Fruit fly (Drosophila melanogaster): ENCODE results near the gene CG12496.

DNA sequence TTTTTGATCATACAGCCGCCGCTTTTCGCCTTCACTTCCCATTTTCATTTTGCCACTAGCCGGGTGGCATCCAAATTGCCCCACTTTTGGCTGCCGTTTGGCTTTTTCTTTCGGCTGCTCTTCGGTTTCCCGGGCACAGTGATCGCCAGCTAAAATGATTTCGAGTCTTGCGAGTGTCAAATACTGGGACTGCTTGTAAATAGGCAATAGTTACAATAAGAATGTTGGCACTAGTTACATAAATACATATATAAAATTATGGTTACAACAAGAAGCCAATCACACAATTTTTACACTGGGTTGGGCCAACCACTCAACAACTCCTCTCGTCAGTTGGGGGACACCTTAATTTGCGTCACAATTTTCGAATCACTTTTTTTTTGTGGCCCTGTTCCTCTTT, 49.1 kb upstream of the CG12496 start:
- TF ChIP-seq sv (GFP tag; optimal IDR thresholded peaks at IDR 0.05) (no peak), Vsx2 (GFP tag; optimal IDR thresholded peaks at IDR 0.05; ENCODE audit: partially characterized antibody) (no peak), dl (GFP tag; optimal IDR thresholded peaks at IDR 0.05; ENCODE audit: insufficient read depth in 1 of 2, partially characterized antibody in 2 of 2) (no peak), lola (GFP tag; optimal IDR thresholded peaks at IDR 0.05) (no peak), dmrt93B (GFP tag; optimal IDR thresholded peaks at IDR 0.05) (no peak), Abd-B (GFP tag; optimal IDR thresholded peaks at IDR 0.05) (no peak), pan (optimal IDR thresholded peaks at IDR 0.05) (no peak)

Measured in whole organism, wandering third instar larva.